Worm (Caenorhabditis elegans) whole organism, L4 larva: ENCODE measurements around the gene ocam-1.
A peak's percentile ranks its signal among the peaks of the same experiment; 100 is the strongest.

Experiments used
- D1046.2 ChIP-seq: fragments of 200-800 bp; sonication (Bioruptor generic); IDR thresholded peaks from 2 replicates; pipeline ENCODE4 v1.3.6; 2022; ENCODE audit warnings: missing genetic modification characterization, missing compliant biosample characterization
- F10B5.3 ChIP-seq: sonication (generic microtip); optimal IDR thresholded peaks from 2 replicates; lab custom pipeline; 2016; ENCODE audit warnings: mild to moderate bottlenecking, missing genetic modification characterization, missing compliant biosample characterization
- F26F4.8 ChIP-seq: fragments of 200-800 bp; sonication (Bioruptor generic); conservative IDR thresholded peaks from 2 replicates; pipeline ENCODE4 v1.3.6; 2022; ENCODE audit warnings: missing genetic modification characterization, missing compliant biosample characterization
- Y105C5A.15 ChIP-seq: fragments of 200-800 bp; sonication (Bioruptor generic); IDR thresholded peaks from 2 replicates; pipeline ENCODE4 v1.3.6; 2022; ENCODE audit warnings: missing genetic modification characterization, missing compliant biosample characterization
- Y75B8A.6 ChIP-seq: fragments of 200-800 bp; sonication (Bioruptor generic); IDR thresholded peaks from 2 replicates; pipeline ENCODE4 v1.3.6; 2022; ENCODE audit warnings: missing genetic modification reagents, missing genetic modification characterization, missing compliant biosample characterization
- ZK546.5 ChIP-seq, 2 experiments: sonication (generic microtip); optimal IDR thresholded peaks; 2 replicates each; lab custom pipeline; 2017; ENCODE audit warnings: missing biosample characterization in 2 of 2, missing genetic modification characterization in 2 of 2
- aha-1 ChIP-seq: fragments of 150-350 bp; peaks from one replicate; lab custom pipeline; 2014; ENCODE audit warnings: missing biosample characterization, missing genetic modification characterization
- aly-2 ChIP-seq: sonication (generic microtip); optimal IDR thresholded peaks from 2 replicates; lab custom pipeline; 2018; ENCODE audit warnings: missing biosample characterization, missing genetic modification characterization
- ceh-44 ChIP-seq: fragments of 200-800 bp; sonication (Bioruptor generic); IDR thresholded peaks from 2 replicates; pipeline ENCODE4 v1.3.6; 2022; ENCODE audit warnings: missing genetic modification reagents, missing genetic modification characterization, missing compliant biosample characterization
- cey-2 ChIP-seq: sonication (generic microtip); optimal IDR thresholded peaks from 3 replicates; lab custom pipeline; 2017; ENCODE audit warnings: missing genetic modification characterization, mild to moderate bottlenecking, missing compliant biosample characterization, antibody characterized with exemption, borderline replicate concordance; ENCODE audit not compliant: insufficient read depth
- ctbp-1 ChIP-seq: fragments of 200-800 bp; sonication (Bioruptor generic); IDR thresholded peaks from 2 replicates; pipeline ENCODE4 v1.3.6; 2022; ENCODE audit warnings: missing genetic modification reagents, missing genetic modification characterization, missing compliant biosample characterization
- daf-12 ChIP-seq: fragments of 150-350 bp; optimal IDR thresholded peaks from 2 replicates; lab custom pipeline; 2014; ENCODE audit warnings: missing biosample characterization, missing genetic modification reagents, missing genetic modification characterization
- daf-16 ChIP-seq, 3 experiments: sonication (generic microtip); optimal IDR thresholded peaks; 2 replicates each; lab custom pipeline; 2016 to 2017; ENCODE audit warnings: missing genetic modification characterization in 3 of 3, missing genetic modification reagents in 3 of 3, mild to moderate bottlenecking in 2 of 3, missing compliant biosample characterization in 2 of 3, missing biosample characterization in 1 of 3, moderate library complexity in 1 of 3
- daf-8 ChIP-seq: fragments of 200-800 bp; sonication (Bioruptor generic); IDR thresholded peaks from 2 replicates; pipeline ENCODE4 v1.3.6; 2022; ENCODE audit warnings: missing genetic modification characterization, missing compliant biosample characterization
- dmd-6 ChIP-seq: fragments of 200-800 bp; sonication (Bioruptor generic); IDR thresholded peaks from 2 replicates; pipeline ENCODE4 v1.3.6; 2022; ENCODE audit warnings: missing genetic modification reagents, missing genetic modification characterization, missing compliant biosample characterization
- dmd-8 ChIP-seq: fragments of 200-800 bp; sonication (Bioruptor generic); IDR thresholded peaks from 2 replicates; pipeline ENCODE4 v1.3.6; 2022; ENCODE audit warnings: missing genetic modification characterization, missing compliant biosample characterization
- dpl-1 ChIP-seq: fragments of 150-350 bp; optimal IDR thresholded peaks from 2 replicates; lab custom pipeline; 2014; ENCODE audit warnings: missing biosample characterization, missing genetic modification reagents, missing genetic modification characterization
- duxl-1 ChIP-seq: sonication (generic microtip); optimal IDR thresholded peaks from 2 replicates; lab custom pipeline; 2016; ENCODE audit warnings: mild to moderate bottlenecking, missing genetic modification characterization, moderate library complexity, missing compliant biosample characterization; ENCODE audit not compliant: poor library complexity
- dve-1 ChIP-seq: sonication (generic microtip); optimal IDR thresholded peaks from 2 replicates; lab custom pipeline; 2017; ENCODE audit warnings: antibody characterized with exemption, mild to moderate bottlenecking, missing genetic modification characterization, missing compliant biosample characterization; ENCODE audit not compliant: insufficient read depth
- fkh-10 ChIP-seq: fragments of 150-350 bp; optimal IDR thresholded peaks from 2 replicates; lab custom pipeline; 2014; ENCODE audit warnings: missing biosample characterization, missing genetic modification reagents, missing genetic modification characterization
- hmg-1.1 ChIP-seq: fragments of 200-800 bp; sonication (Bioruptor generic); IDR thresholded peaks from 2 replicates; pipeline ENCODE4 v1.3.6; 2022; ENCODE audit warnings: missing genetic modification reagents, missing genetic modification characterization, missing compliant biosample characterization
- lim-7 ChIP-seq: fragments of 200-800 bp; sonication (Bioruptor generic); IDR thresholded peaks from 2 replicates; pipeline ENCODE4 v1.3.6; 2022; ENCODE audit warnings: missing genetic modification characterization, missing compliant biosample characterization
- lin-13 ChIP-seq: fragments of 150-350 bp; optimal IDR thresholded peaks from 2 replicates; lab custom pipeline; 2014; ENCODE audit warnings: missing biosample characterization, missing genetic modification reagents, missing genetic modification characterization
- lin-29 ChIP-seq: fragments of 200-800 bp; sonication (Bioruptor generic); IDR thresholded peaks from 2 replicates; pipeline ENCODE4 v1.3.6; 2022; ENCODE audit warnings: missing genetic modification reagents, missing genetic modification characterization, missing compliant biosample characterization
- madf-9 ChIP-seq: fragments of 200-800 bp; sonication (Bioruptor generic); conservative IDR thresholded peaks from 2 replicates; pipeline ENCODE4 v1.3.6; 2022; ENCODE audit warnings: missing genetic modification reagents, missing genetic modification characterization, missing compliant biosample characterization
- mdt-29 ChIP-seq: fragments of 200-800 bp; sonication (Bioruptor generic); IDR thresholded peaks from 2 replicates; pipeline ENCODE4 v1.3.6; 2022; ENCODE audit warnings: missing genetic modification reagents, missing genetic modification characterization, missing compliant biosample characterization
- mep-1 ChIP-seq: fragments of 150-350 bp; sonication (generic microtip); optimal IDR thresholded peaks from 3 replicates; lab custom pipeline; 2014; ENCODE audit warnings: missing biosample characterization, missing genetic modification characterization
- mes-2 ChIP-seq: sonication (generic microtip); optimal IDR thresholded peaks from 2 replicates; lab custom pipeline; 2016; ENCODE audit warnings: missing genotype, mild to moderate bottlenecking, missing genetic modification characterization, missing compliant biosample characterization; ENCODE audit not compliant: poor library complexity, severe bottlenecking
- mxl-2 ChIP-seq: fragments of 200-800 bp; sonication (Bioruptor generic); conservative IDR thresholded peaks from 2 replicates; pipeline ENCODE4 v1.3.6; 2022; ENCODE audit warnings: missing genetic modification reagents, missing genetic modification characterization, missing compliant biosample characterization
- nhr-10 ChIP-seq: fragments of 150-350 bp; optimal IDR thresholded peaks from 2 replicates; lab custom pipeline; 2014; ENCODE audit warnings: missing biosample characterization, missing genetic modification characterization
- nhr-102 ChIP-seq: sonication (generic microtip); optimal IDR thresholded peaks from 2 replicates; lab custom pipeline; 2016; ENCODE audit warnings: mild to moderate bottlenecking, missing genetic modification characterization, moderate library complexity, missing compliant biosample characterization
- nhr-237 ChIP-seq: sonication (generic microtip); optimal IDR thresholded peaks from 2 replicates; lab custom pipeline; 2017; ENCODE audit warnings: missing biosample characterization, missing genetic modification characterization
- nhr-28 ChIP-seq: fragments of 150-350 bp; optimal IDR thresholded peaks from 2 replicates; lab custom pipeline; 2014; ENCODE audit warnings: missing biosample characterization, missing genetic modification characterization
- nhr-48 ChIP-seq: sonication (generic microtip); optimal IDR thresholded peaks from 2 replicates; lab custom pipeline; 2016; ENCODE audit warnings: mild to moderate bottlenecking, missing genetic modification characterization, missing compliant biosample characterization
- nhr-6 ChIP-seq: fragments of 150-350 bp; optimal IDR thresholded peaks from 2 replicates; lab custom pipeline; 2014; ENCODE audit warnings: missing biosample characterization, missing genetic modification characterization
- sdz-12 ChIP-seq: fragments of 200-800 bp; sonication (Bioruptor generic); optimal IDR thresholded peaks from 2 replicates; lab custom pipeline; 2018; ENCODE audit warnings: mild to moderate bottlenecking, missing genetic modification characterization, missing compliant biosample characterization
- set-16 ChIP-seq: fragments of 200-800 bp; sonication (Bioruptor generic); IDR thresholded peaks from 2 replicates; pipeline ENCODE4 v1.3.6; 2022; ENCODE audit warnings: missing genetic modification reagents, missing genetic modification characterization, missing compliant biosample characterization
- snpc-1.2 ChIP-seq: fragments of 200-800 bp; sonication (Bioruptor generic); IDR thresholded peaks from 2 replicates; pipeline ENCODE4 v1.3.6; 2022; ENCODE audit warnings: missing genetic modification reagents, missing genetic modification characterization, missing compliant biosample characterization
- tra-1 ChIP-seq: fragments of 200-800 bp; sonication (Bioruptor generic); IDR thresholded peaks from 2 replicates; pipeline ENCODE4 v1.3.6; 2022; ENCODE audit warnings: missing genetic modification reagents, missing genetic modification characterization, missing compliant biosample characterization
- unc-62 ChIP-seq, 3 experiments: fragments of 150-350 bp in 1 of 3; sonication (generic microtip); optimal IDR thresholded peaks in 2 of 3; peaks in 1 of 3; 1 replicate in 1 of 3; 2 replicates in 2 of 3; lab custom pipeline; 2014 to 2017; ENCODE audit warnings: missing biosample characterization in 3 of 3, missing genetic modification characterization in 3 of 3, missing genetic modification reagents in 3 of 3, missing genotype in 1 of 3
- vab-7 ChIP-seq: fragments of 200-800 bp; sonication (Bioruptor generic); IDR thresholded peaks from 2 replicates; pipeline ENCODE4 v1.3.6; 2022; ENCODE audit warnings: missing genetic modification reagents, missing genetic modification characterization, missing compliant biosample characterization
- zfp-3 ChIP-seq: fragments of 200-800 bp; sonication (Bioruptor generic); conservative IDR thresholded peaks from 2 replicates; pipeline ENCODE4 v1.3.6; 2022; ENCODE audit warnings: missing genetic modification reagents, missing genetic modification characterization, missing compliant biosample characterization
- zip-11 ChIP-seq: fragments of 200-800 bp; sonication (Bioruptor generic); IDR thresholded peaks from 2 replicates; pipeline ENCODE4 v1.3.6; 2022; ENCODE audit warnings: missing genetic modification characterization, missing compliant biosample characterization
- ztf-11 ChIP-seq: fragments of 150-350 bp; optimal IDR thresholded peaks from 2 replicates; lab custom pipeline; 2014; ENCODE audit warnings: missing biosample characterization, missing genetic modification characterization

Gene ocam-1

ce11 chrV:14147114-14147513 lies 20.4 kb downstream of the ocam-1 start:
- TF ChIP-seq set-16 (peak; percentile 67), mdt-29 (GFP tag; lab: Robert Waterston, UW) (no peak)

ce11 chrV:14146199-14146598 lies 21.3 kb downstream of the ocam-1 start, which contains the start of gene acs-10:
Gene acs-10 (plus strand): TSS chrV:14146499.
- TF ChIP-seq zip-11, result no peak
- no peak for TF ChIP-seq dpl-1 (GFP tag; lab: Kevin White, UChicago)
- TF ChIP-seq dve-1, result no peak
- no peak for TF ChIP-seq snpc-1.2 (GFP tag; lab: Robert Waterston, UW)
- TF ChIP-seq mep-1 (tag; lab: Kevin White, UChicago), result no peak
- no peak for TF ChIP-seq ztf-11
- no peak for TF ChIP-seq mes-2 (tag; lab: Kevin White, UChicago)
- TF ChIP-seq nhr-6 (tag; lab: Kevin White, UChicago), result no peak
- no peak for TF ChIP-seq lim-7 (GFP tag; lab: Robert Waterston, UW)
- no peak for TF ChIP-seq nhr-28 (tag; lab: Kevin White, UChicago)
- no peak for TF ChIP-seq D1046.2 (GFP tag; lab: Robert Waterston, UW)
- TF ChIP-seq vab-7 (GFP tag; lab: Robert Waterston, UW), result no peak
- TF ChIP-seq ZK546.5 (tag; optimal IDR thresholded peaks at IDR 0.05; lab: Kevin White, UChicago), result no peak
- no peak for TF ChIP-seq cey-2 (tag; lab: Kevin White, UChicago)
- TF ChIP-seq sdz-12 (GFP tag; lab: Kevin White, UChicago), result no peak
- no peak for TF ChIP-seq ctbp-1
- no peak for TF ChIP-seq dmd-8 (GFP tag; lab: Robert Waterston, UW)
- no peak for TF ChIP-seq aly-2 (tag; lab: Kevin White, UChicago)
- TF ChIP-seq nhr-10 (tag; lab: Kevin White, UChicago), result no peak

ce11 chrV:14145267-14145666 lies 22.3 kb downstream of the ocam-1 start, which contains the start of gene par-1:
Gene par-1 (minus strand): TSS chrV:14145367.
- peak; percentile 45 for TF ChIP-seq aha-1
- no peak for TF ChIP-seq mdt-29 (GFP tag; lab: Robert Waterston, UW)

- no peak for TF ChIP-seq F26F4.8 (GFP tag; lab: Robert Waterston, UW)
- TF ChIP-seq dmd-8 (GFP tag; lab: Robert Waterston, UW), result no peak
- TF ChIP-seq zip-11, result no peak
- no peak for TF ChIP-seq daf-8 (GFP tag; lab: Robert Waterston, UW)
- no peak for TF ChIP-seq nhr-48 (tag; lab: Kevin White, UChicago)
- 0 out of 2 replicates have a peak, but pooled peaks have one; percentile 45 for TF ChIP-seq ctbp-1
- TF ChIP-seq fkh-10, result peak; percentile 84
- TF ChIP-seq lin-13 (GFP tag; lab: Kevin White, UChicago), result no peak
- no peak for TF ChIP-seq lim-7 (GFP tag; lab: Robert Waterston, UW)
- TF ChIP-seq nhr-102 (tag; lab: Kevin White, UChicago), result no peak
- peak in 1 of 2 experiments; percentile 99 for TF ChIP-seq unc-62 (GFP tag; optimal IDR thresholded peaks at IDR 0.05 in 1 of 2; lab: Kevin White, UChicago)
- TF ChIP-seq unc-62 (tag; optimal IDR thresholded peaks at IDR 0.05; lab: Kevin White, UChicago), result no peak
- TF ChIP-seq ceh-44, result no peak
- TF ChIP-seq mxl-2 (GFP tag; lab: Robert Waterston, UW), result no peak
- TF ChIP-seq lin-29 (GFP tag; lab: Robert Waterston, UW), result no peak
- no peak for TF ChIP-seq F10B5.3 (tag; lab: Kevin White, UChicago)
- TF ChIP-seq Y105C5A.15 (GFP tag; lab: Robert Waterston, UW), result no peak
- no peak for TF ChIP-seq tra-1 (GFP tag; lab: Robert Waterston, UW)
- TF ChIP-seq daf-16 (GFP tag; optimal IDR thresholded peaks at IDR 0.05; lab: Kevin White, UChicago), result no peak
- TF ChIP-seq daf-16 (tag; optimal IDR thresholded peaks at IDR 0.05; lab: Kevin White, UChicago), result no peak
- no peak for TF ChIP-seq duxl-1 (tag; lab: Kevin White, UChicago)
- no peak for TF ChIP-seq daf-12 (tag; lab: Kevin White, UChicago)
- TF ChIP-seq ztf-11, result no peak
- TF ChIP-seq hmg-1.1 (GFP tag; lab: Robert Waterston, UW), result peak; percentile 41; the same call in 1 of the 2 replicates
- TF ChIP-seq nhr-6 (tag; lab: Kevin White, UChicago), result no peak
- TF ChIP-seq madf-9 (GFP tag; lab: Robert Waterston, UW), result no peak
- TF ChIP-seq vab-7 (GFP tag; lab: Robert Waterston, UW), result no peak
- no peak for TF ChIP-seq dmd-6
- no peak for TF ChIP-seq D1046.2 (GFP tag; lab: Robert Waterston, UW)
- TF ChIP-seq zfp-3, result no peak
- TF ChIP-seq nhr-237, result no peak
- TF ChIP-seq sdz-12 (GFP tag; lab: Kevin White, UChicago), result no peak
- no peak for TF ChIP-seq Y75B8A.6 (GFP tag; lab: Robert Waterston, UW)
These were observed 23.9 kb downstream of the ocam-1 start for ce11 chrV:14143634-14144033.
